Worm (Caenorhabditis elegans) whole organism, young adult: ENCODE results near the gene chil-10.

Source experiments
- B0019.2 ChIP-seq: fragments of 200-800 bp; sonication (Bioruptor generic); conservative IDR thresholded peaks from 2 replicates; pipeline ENCODE4 v1.3.6; 2022; ENCODE audit warnings: missing genetic modification reagents, missing genetic modification characterization, missing compliant biosample characterization
- B0035.1 ChIP-seq: sonication (generic microtip); optimal IDR thresholded peaks from 2 replicates; lab custom pipeline; 2016; ENCODE audit warnings: missing genetic modification characterization, mild to moderate bottlenecking, missing compliant biosample characterization, missing genotype, missing genetic modification reagents
- F49E8.2 ChIP-seq: sonication (generic microtip); optimal IDR thresholded peaks from 3 replicates; lab custom pipeline; 2017; ENCODE audit warnings: missing genetic modification characterization, mild to moderate bottlenecking, missing compliant biosample characterization, antibody characterized with exemption, moderate library complexity; ENCODE audit not compliant: insufficient read depth
- T26A5.8 ChIP-seq: sonication (generic microtip); optimal IDR thresholded peaks from 2 replicates; lab custom pipeline; 2016; ENCODE audit warnings: missing genetic modification characterization, missing compliant biosample characterization
- attf-3 ChIP-seq: fragments of 200-800 bp; sonication (Bioruptor generic); conservative IDR thresholded peaks from 2 replicates; pipeline ENCODE4 v1.3.6; 2022; ENCODE audit warnings: missing genetic modification reagents, missing genetic modification characterization, missing compliant biosample characterization
- lin-26 ChIP-seq: fragments of 200-800 bp; sonication (Bioruptor generic); IDR thresholded peaks from 2 replicates; pipeline ENCODE4 v1.3.6; 2022; ENCODE audit warnings: missing genetic modification reagents, missing genetic modification characterization, missing compliant biosample characterization
- madf-6 ChIP-seq: fragments of 200-800 bp; sonication (Bioruptor generic); IDR thresholded peaks from 2 replicates; pipeline ENCODE4 v1.3.6; 2022; ENCODE audit warnings: missing genetic modification reagents, missing genetic modification characterization, missing compliant biosample characterization
- ztf-18 ChIP-seq: sonication (generic microtip); optimal IDR thresholded peaks from 2 replicates; lab custom pipeline; 2016; ENCODE audit warnings: missing genotype, mild to moderate bottlenecking, missing genetic modification characterization, missing compliant biosample characterization
- ztf-22 ChIP-seq: fragments of 200-800 bp; sonication (Bioruptor generic); optimal IDR thresholded peaks from 2 replicates; lab custom pipeline; 2018; ENCODE audit warnings: mild to moderate bottlenecking, missing genetic modification characterization, moderate library complexity, missing compliant biosample characterization

DNA sequence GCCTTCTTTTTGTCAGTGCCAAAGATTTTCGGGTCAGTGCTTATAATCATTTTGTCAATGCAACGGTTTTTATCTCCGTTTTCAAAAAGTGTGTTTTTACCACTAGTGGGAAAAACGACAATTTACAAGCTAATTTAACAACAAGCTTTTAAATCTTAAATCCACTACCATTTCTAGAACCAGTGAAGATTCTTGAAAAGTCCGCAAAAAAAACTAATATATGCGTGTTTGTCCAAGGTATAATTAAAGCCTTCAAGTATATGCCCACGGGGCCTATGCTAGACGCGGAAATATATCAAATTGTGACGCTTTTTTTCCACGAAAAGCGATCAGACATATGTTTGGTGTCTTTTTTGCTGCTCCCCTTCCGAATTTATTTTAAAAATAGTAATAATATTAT, 45.1 kb upstream of the chil-10 start:
- TF ChIP-seq ztf-22 (GFP tag; lab: Kevin White, UChicago): no peak
- TF ChIP-seq ztf-18: no peak
- no peak for TF ChIP-seq B0035.1 (tag; lab: Kevin White, UChicago)
- TF ChIP-seq T26A5.8 (tag; lab: Kevin White, UChicago): no peak
- no peak for TF ChIP-seq F49E8.2 (tag; lab: Kevin White, UChicago)
- TF ChIP-seq madf-6: no peak
- no peak for TF ChIP-seq B0019.2 (GFP tag; lab: Robert Waterston, UW)
- no peak for TF ChIP-seq attf-3
- no peak for TF ChIP-seq lin-26
